Worm (Caenorhabditis elegans): ENCODE results near the gene phy-4.

The phy-4 gene

DNA sequence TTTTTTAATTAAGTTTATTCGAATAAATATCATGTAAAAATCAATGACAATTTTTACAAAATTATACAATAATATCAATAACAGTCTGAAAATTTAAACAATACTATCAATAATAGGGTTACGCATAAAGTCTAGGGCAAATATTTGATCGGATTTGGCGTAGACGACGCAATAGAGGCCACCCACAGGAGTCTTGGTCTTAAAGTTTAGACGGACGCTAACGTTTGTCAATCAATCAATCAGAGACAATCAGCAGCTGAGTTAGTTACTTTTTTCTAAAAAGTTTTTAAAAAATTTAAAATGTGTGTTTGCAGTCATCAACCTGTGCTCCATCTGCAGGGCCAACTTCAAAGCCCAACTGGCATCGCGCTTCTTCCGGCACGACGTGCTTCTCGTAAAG lies 22.1 kb downstream of the phy-4 start, which contains the start of gene Y43F8B.29:
Y43F8B.29 (plus strand) TSS at position 301 of the 400 bp plus-strand sequence.
- TF ChIP-seq tlp-1 (tag; optimal IDR thresholded peaks at IDR 0.05): no peak
- TF ChIP-seq xbp-1 (tag; optimal IDR thresholded peaks at IDR 0.05): no peak
- TF ChIP-seq nhr-84 (tag; optimal IDR thresholded peaks at IDR 0.05): no peak
- no peak for TF ChIP-seq C34B4.2 (tag; optimal IDR thresholded peaks at IDR 0.05)
- TF ChIP-seq ceh-8 (GFP tag; optimal IDR thresholded peaks at IDR 0.05): no peak
- TF ChIP-seq lin-39 (tag; optimal IDR thresholded peaks at IDR 0.05): no peak
- TF ChIP-seq unc-130 (tag; optimal IDR thresholded peaks at IDR 0.05): no peak
- no peak for TF ChIP-seq fkh-8 (tag; optimal IDR thresholded peaks at IDR 0.05)
- TF ChIP-seq nhr-28 (tag; optimal IDR thresholded peaks at IDR 0.05): no peak
- TF ChIP-seq ztf-11 (tag; optimal IDR thresholded peaks at IDR 0.05): no peak
- TF ChIP-seq unc-86 (tag; optimal IDR thresholded peaks at IDR 0.05): no peak
- no peak for TF ChIP-seq mep-1 (tag; optimal IDR thresholded peaks at IDR 0.05)
- TF ChIP-seq alr-1 (tag; optimal IDR thresholded peaks at IDR 0.05; ENCODE audit: borderline replicate concordance): no peak
- no peak for TF ChIP-seq pag-3 (tag; optimal IDR thresholded peaks at IDR 0.05; ENCODE audit: borderline replicate concordance, insufficient read depth)
- no peak for TF ChIP-seq unc-30 (tag; optimal IDR thresholded peaks at IDR 0.05)
- TF ChIP-seq egl-27 (tag; optimal IDR thresholded peaks at IDR 0.05): no peak
- TF ChIP-seq vab-15 (tag; optimal IDR thresholded peaks at IDR 0.05): no peak
- TF ChIP-seq pqm-1 (tag; optimal IDR thresholded peaks at IDR 0.05): no peak

- TF ChIP-seq tbx-2 (tag; optimal IDR thresholded peaks at IDR 0.05): no peak
- no peak for TF ChIP-seq snpc-4 (tag; optimal IDR thresholded peaks at IDR 0.05)
- no peak for TF ChIP-seq sptf-1 (tag; optimal IDR thresholded peaks at IDR 0.05)
- no peak for TF ChIP-seq C34B4.2 (tag; optimal IDR thresholded peaks at IDR 0.05)
- no peak for TF ChIP-seq pag-3 (tag; optimal IDR thresholded peaks at IDR 0.05; ENCODE audit: borderline replicate concordance, insufficient read depth)
- TF ChIP-seq nhr-76 (tag; optimal IDR thresholded peaks at IDR 0.05): no peak
- no peak for TF ChIP-seq nhr-85 (tag)
- TF ChIP-seq nhr-84 (tag; optimal IDR thresholded peaks at IDR 0.05): no peak
- TF ChIP-seq pax-3 (tag; optimal IDR thresholded peaks at IDR 0.05): no peak
- no peak for TF ChIP-seq elt-2 (tag; optimal IDR thresholded peaks at IDR 0.05)
- TF ChIP-seq ceh-88 (GFP tag; IDR thresholded peaks at IDR 0.05): no peak
- no peak for TF ChIP-seq unc-98 (GFP tag; IDR thresholded peaks at IDR 0.05)
- TF ChIP-seq lin-39 (tag; optimal IDR thresholded peaks at IDR 0.05): no peak
- TF ChIP-seq isw-1 (GFP tag; IDR thresholded peaks at IDR 0.05): no peak
- no peak for TF ChIP-seq skn-1 (tag; optimal IDR thresholded peaks at IDR 0.05)
- TF ChIP-seq nhr-19 (GFP tag; conservative IDR thresholded peaks at IDR 0.05): no peak
- TF ChIP-seq unc-86 (tag; optimal IDR thresholded peaks at IDR 0.05): no peak
- no peak for TF ChIP-seq snu-23 (GFP tag; optimal IDR thresholded peaks at IDR 0.05)
Measured at ce11 chrV:19490461-19490860, 23.0 kb downstream of the phy-4 start, which contains the start of gene Y43F8B.7. Gene Y43F8B.7 (plus strand): TSS chrV:19490761.

- TF ChIP-seq snu-23 (GFP tag; optimal IDR thresholded peaks at IDR 0.05) (no peak), grh-1 (GFP tag; IDR thresholded peaks at IDR 0.05) (no peak), C34B4.2 (tag; optimal IDR thresholded peaks at IDR 0.05) (no peak), pqm-1 (tag; optimal IDR thresholded peaks at IDR 0.05) (no peak), aha-1 (tag; optimal IDR thresholded peaks at IDR 0.05) (no peak), Y116A8C.19 (tag; optimal IDR thresholded peaks at IDR 0.05; ENCODE audit: borderline replicate concordance) (no peak), rnt-1 (tag; optimal IDR thresholded peaks at IDR 0.05) (no peak), mab-9 (GFP tag; IDR thresholded peaks at IDR 0.05) (no peak), lin-14 (GFP tag; optimal IDR thresholded peaks at IDR 0.05) (no peak), ztf-4 (tag; optimal IDR thresholded peaks at IDR 0.05) (no peak), mdl-1 (tag; optimal IDR thresholded peaks at IDR 0.05) (no peak), nhr-28 (tag; optimal IDR thresholded peaks at IDR 0.05) (no peak), C04F5.9 (tag; optimal IDR thresholded peaks at IDR 0.05) (no peak)
Measured at ce11 chrV:19485690-19486089, 27.8 kb downstream of the phy-4 start, which contains the start of gene Y43F8B.18. Gene Y43F8B.18 (plus strand): TSS chrV:19485990.

All from whole organism, L1 larva.